Comparison of ENCODE assay signal across 5 worm cellular contexts in the genomic region with DNA sequence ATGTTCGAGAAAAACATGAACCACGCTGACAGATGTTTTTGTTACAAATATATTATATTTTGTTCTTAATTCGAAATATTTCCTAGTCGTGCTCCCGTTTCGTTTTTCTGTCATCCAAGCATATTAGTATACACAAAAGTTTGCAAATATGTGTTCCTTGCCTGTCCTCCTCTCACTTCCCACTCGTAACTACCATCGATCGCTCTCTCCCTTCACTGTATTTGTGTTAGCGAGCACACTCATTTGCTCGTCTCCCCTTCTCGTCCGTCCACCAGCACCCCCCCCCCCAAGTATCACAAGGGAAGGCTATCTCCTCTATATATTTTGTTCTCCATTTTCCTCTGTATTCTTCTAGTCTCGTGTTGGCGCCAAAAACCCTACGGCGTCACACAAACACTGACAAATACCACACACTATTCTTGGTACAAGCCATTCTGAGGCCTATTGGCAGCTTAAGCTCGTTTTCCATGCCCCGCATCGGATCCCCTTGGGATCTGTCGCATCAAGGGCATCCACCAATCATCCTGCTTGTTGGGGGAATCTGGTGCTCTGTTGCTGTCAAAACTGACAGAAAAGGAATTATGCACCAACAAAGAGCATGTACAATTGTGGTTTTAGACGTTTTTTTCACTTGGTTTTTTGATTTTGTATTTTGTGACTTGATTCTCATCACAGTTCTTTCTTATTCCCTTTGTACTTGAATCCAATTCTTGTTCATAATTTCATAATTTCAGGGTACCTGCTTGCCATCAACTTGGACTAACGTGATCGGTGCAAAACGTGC.
A peak's percentile ranks its signal among the peaks of the same experiment; 100 is the strongest.
TF ChIP-seq lines count a peak whose summit lies in the region.

A gene (plus strand): TSS at position 734 of the 784 bp plus-strand sequence.

TF ChIP-seq in whole organism, L1 larva, 84 proteins besides CTCF, POLR2A, EP300 and RAD21:
- TF ChIP-seq ztf-11 (tag; optimal IDR thresholded peaks at IDR 0.05; lab: Kevin White, UChicago) (no peak), snu-23 (GFP tag; optimal IDR thresholded peaks at IDR 0.05; lab: Kevin White, UChicago) (no peak), ceh-63 (GFP tag; optimal IDR thresholded peaks at IDR 0.05; lab: Kevin White, UChicago) (no peak), nhr-19 (GFP tag; conservative IDR thresholded peaks at IDR 0.05; lab: Robert Waterston, UW) (no peak), lin-15B (tag; optimal IDR thresholded peaks at IDR 0.05; lab: Kevin White, UChicago) (no peak), unc-130 (tag; optimal IDR thresholded peaks at IDR 0.05; lab: Kevin White, UChicago) (no peak), lin-14 (GFP tag; optimal IDR thresholded peaks at IDR 0.05; lab: Kevin White, UChicago) (peak; percentile 54), grh-1 (GFP tag; IDR thresholded peaks at IDR 0.05; lab: Robert Waterston, UW) (no peak), mep-1 (tag; optimal IDR thresholded peaks at IDR 0.05; lab: Kevin White, UChicago) (no peak), unc-30 (tag; optimal IDR thresholded peaks at IDR 0.05; lab: Kevin White, UChicago) (no peak), elt-3 (tag; optimal IDR thresholded peaks at IDR 0.05; lab: Kevin White, UChicago) (no peak), elt-2 (tag; optimal IDR thresholded peaks at IDR 0.05; lab: Kevin White, UChicago) (peak; percentile 9), efl-1 (optimal IDR thresholded peaks at IDR 0.05; lab: Kevin White, UChicago) (no peak), efl-1 (GFP tag; optimal IDR thresholded peaks at IDR 0.05 in 1 of 2; lab: Kevin White, UChicago) (peak in 1 of 2 experiments; percentile 2), mab-9 (GFP tag; IDR thresholded peaks at IDR 0.05; lab: Robert Waterston, UW) (no peak)

TF ChIP-seq in whole organism, L3 larva, 47 proteins besides CTCF, POLR2A, EP300 and RAD21 (continues in another document):
- TF ChIP-seq fos-1 (tag; optimal IDR thresholded peaks at IDR 0.05; lab: Kevin White, UChicago) (no peak), ceh-16 (tag; optimal IDR thresholded peaks at IDR 0.05; lab: Kevin White, UChicago) (no peak), fkh-10 (GFP tag; optimal IDR thresholded peaks at IDR 0.05; lab: Kevin White, UChicago) (no peak), jun-1 (tag; optimal IDR thresholded peaks at IDR 0.05; lab: Kevin White, UChicago) (no peak), pha-4 (tag; optimal IDR thresholded peaks at IDR 0.05; lab: Kevin White, UChicago) (peak; percentile 75), ZK546.5 (tag; optimal IDR thresholded peaks at IDR 0.05; lab: Kevin White, UChicago) (no peak), skn-1 (tag; optimal IDR thresholded peaks at IDR 0.05; lab: Kevin White, UChicago) (no peak), daf-12 (tag; optimal IDR thresholded peaks at IDR 0.05; lab: Kevin White, UChicago) (no peak), lsy-12 (tag; optimal IDR thresholded peaks at IDR 0.05; lab: Kevin White, UChicago) (peak; percentile 4), lin-39 (tag; optimal IDR thresholded peaks at IDR 0.05; lab: Kevin White, UChicago) (peak; percentile 21), tbx-2 (tag; optimal IDR thresholded peaks at IDR 0.05; lab: Kevin White, UChicago) (no peak), ceh-82 (tag; optimal IDR thresholded peaks at IDR 0.05; lab: Kevin White, UChicago) (no peak), nhr-11 (tag; optimal IDR thresholded peaks at IDR 0.05; lab: Kevin White, UChicago) (no peak), R02D3.7 (tag; optimal IDR thresholded peaks at IDR 0.05; lab: Kevin White, UChicago) (no peak), eor-1 (tag; optimal IDR thresholded peaks at IDR 0.05; lab: Kevin White, UChicago) (no peak), ztf-4 (tag; optimal IDR thresholded peaks at IDR 0.05; lab: Kevin White, UChicago) (no peak), nhr-67 (tag; optimal IDR thresholded peaks at IDR 0.05; lab: Kevin White, UChicago) (no peak), nhr-237 (tag; optimal IDR thresholded peaks at IDR 0.05; lab: Kevin White, UChicago) (no peak), elt-1 (tag; optimal IDR thresholded peaks at IDR 0.05; lab: Kevin White, UChicago) (no peak)

TF ChIP-seq in whole organism, early embryonic, 17 proteins besides CTCF, POLR2A, EP300 and RAD21:
- TF ChIP-seq sea-1 (GFP tag; conservative IDR thresholded peaks at IDR 0.05; lab: Robert Waterston, UW) (no peak), tbx-11 (GFP tag; IDR thresholded peaks at IDR 0.05; lab: Robert Waterston, UW) (0 out of 2 replicates have a peak, but pooled peaks have one; percentile 26), hmg-4 (GFP tag; optimal IDR thresholded peaks at IDR 0.05; lab: Kevin White, UChicago) (peak; percentile 65)

TF ChIP-seq in whole organism, midembryonic, 9 proteins besides CTCF, POLR2A, EP300 and RAD21:
- no peak for TF ChIP-seq flt-1 (GFP tag; IDR thresholded peaks at IDR 0.05; lab: Robert Waterston, UW)
- peak; percentile 63; the same call in 1 of the 2 replicates for TF ChIP-seq ztf-29 (GFP tag; IDR thresholded peaks at IDR 0.05; lab: Robert Waterston, UW)
TF ChIP-seq in whole organism, midembryonic: peak in this region for 1.

TF ChIP-seq in whole organism, young adult, 124 proteins besides CTCF, POLR2A, EP300 and RAD21:
- peak; percentile 43; the same call in 1 of the 2 replicates for TF ChIP-seq zfh-2 (GFP tag; conservative IDR thresholded peaks at IDR 0.05; lab: Robert Waterston, UW)
- TF ChIP-seq dox-1 (GFP tag; IDR thresholded peaks at IDR 0.05; lab: Robert Waterston, UW), result peak; percentile 30; the same call in 1 of the 2 replicates
- TF ChIP-seq egl-44 (GFP tag; IDR thresholded peaks at IDR 0.05; lab: Robert Waterston, UW), result no peak
- peak; percentile 21 for TF ChIP-seq nhr-80 (tag; optimal IDR thresholded peaks at IDR 0.05; lab: Kevin White, UChicago)
- no peak for TF ChIP-seq madf-3 (GFP tag; IDR thresholded peaks at IDR 0.05; lab: Robert Waterston, UW)
- TF ChIP-seq ztf-22 (GFP tag; optimal IDR thresholded peaks at IDR 0.05; lab: Kevin White, UChicago), result no peak
- TF ChIP-seq chd-7 (tag; optimal IDR thresholded peaks at IDR 0.05; lab: Kevin White, UChicago), result peak; percentile 45
- TF ChIP-seq pbrm-1 (GFP tag; IDR thresholded peaks at IDR 0.05; lab: Robert Waterston, UW), result no peak
- no peak for TF ChIP-seq lin-54 (GFP tag; optimal IDR thresholded peaks at IDR 0.05; lab: Kevin White, UChicago)
- TF ChIP-seq egrh-3 (GFP tag; IDR thresholded peaks at IDR 0.05; lab: Robert Waterston, UW), result peak; percentile 39; the same call in 1 of the 2 replicates
- TF ChIP-seq Y53F4B.3 (GFP tag; IDR thresholded peaks at IDR 0.05; lab: Robert Waterston, UW), result no peak
- no peak for TF ChIP-seq F22D6.2 (tag; optimal IDR thresholded peaks at IDR 0.05; lab: Kevin White, UChicago)
- no peak for TF ChIP-seq ceh-40 (GFP tag; IDR thresholded peaks at IDR 0.05; lab: Robert Waterston, UW)
- no peak for TF ChIP-seq Y79H2A.3 (GFP tag; conservative IDR thresholded peaks at IDR 0.05; lab: Robert Waterston, UW)
TF ChIP-seq in whole organism, young adult: peak in this region for 5.
